Worm (Caenorhabditis elegans) whole organism, mixed stage, embryonic: Measurements from ENCODE around the gene math-45.

Experiments used
- M03D4.4 ChIP-seq: sonication (generic microtip); optimal IDR thresholded peaks from 2 replicates; lab custom pipeline; 2017; ENCODE audit warnings: mild to moderate bottlenecking, missing genetic modification characterization, missing compliant biosample characterization
- bed-3 ChIP-seq: fragments of 200-800 bp; sonication (Bioruptor generic); optimal IDR thresholded peaks from 3 replicates; lab custom pipeline; 2018; ENCODE audit warnings: mild to moderate bottlenecking, missing genetic modification characterization, moderate library complexity, missing compliant biosample characterization
- blmp-1 ChIP-seq: fragments of 150-350 bp; optimal IDR thresholded peaks from 2 replicates; lab custom pipeline; 2014; ENCODE audit warnings: missing biosample characterization, missing genetic modification characterization
- ceh-39 ChIP-seq: fragments of 150-350 bp; optimal IDR thresholded peaks from 2 replicates; lab custom pipeline; 2014; ENCODE audit warnings: missing biosample characterization, missing genetic modification characterization
- ceh-43 ChIP-seq: fragments of 200-800 bp; sonication (Bioruptor generic); optimal IDR thresholded peaks from 2 replicates; lab custom pipeline; 2018; ENCODE audit warnings: mild to moderate bottlenecking, missing genetic modification characterization, moderate library complexity, missing compliant biosample characterization
- ceh-83 ChIP-seq: fragments of 200-800 bp; sonication (Bioruptor generic); optimal IDR thresholded peaks from 2 replicates; lab custom pipeline; 2018; ENCODE audit warnings: mild to moderate bottlenecking, missing genetic modification characterization, missing compliant biosample characterization
- ces-1 ChIP-seq: fragments of 150-350 bp; optimal IDR thresholded peaks from 2 replicates; lab custom pipeline; 2014; ENCODE audit warnings: missing biosample characterization, missing genetic modification reagents, missing genetic modification characterization
- drap-1 ChIP-seq: fragments of 200-800 bp; sonication (Bioruptor generic); optimal IDR thresholded peaks from 3 replicates; lab custom pipeline; 2018; ENCODE audit warnings: mild to moderate bottlenecking, missing genetic modification characterization, missing compliant biosample characterization
- elt-1 ChIP-seq: sonication (generic microtip); optimal IDR thresholded peaks from 2 replicates; lab custom pipeline; 2017; ENCODE audit warnings: missing genetic modification characterization, mild to moderate bottlenecking, missing compliant biosample characterization, antibody characterized with exemption, moderate library complexity, borderline replicate concordance; ENCODE audit not compliant: insufficient read depth
- elt-3 ChIP-seq: fragments of 150-350 bp; optimal IDR thresholded peaks from 2 replicates; lab custom pipeline; 2014; ENCODE audit warnings: missing biosample characterization, missing genetic modification characterization
- flh-1 ChIP-seq: fragments of 200-800 bp; sonication (Bioruptor generic); optimal IDR thresholded peaks from 2 replicates; lab custom pipeline; 2018; ENCODE audit warnings: mild to moderate bottlenecking, missing genetic modification characterization, moderate library complexity, missing compliant biosample characterization
- ham-2 ChIP-seq: fragments of 200-800 bp; sonication (Bioruptor generic); optimal IDR thresholded peaks from 2 replicates; lab custom pipeline; 2018; ENCODE audit warnings: mild to moderate bottlenecking, missing genetic modification characterization, missing compliant biosample characterization
- hlh-1 ChIP-seq: fragments of 150-350 bp; optimal IDR thresholded peaks from 2 replicates; lab custom pipeline; 2014; ENCODE audit warnings: missing biosample characterization, missing genetic modification reagents, missing genetic modification characterization
- lin-13 ChIP-seq: fragments of 150-350 bp; optimal IDR thresholded peaks from 2 replicates; lab custom pipeline; 2014; ENCODE audit warnings: missing biosample characterization, missing genetic modification characterization
- lin-32 ChIP-seq: fragments of 200-800 bp; sonication (Bioruptor generic); optimal IDR thresholded peaks from 2 replicates; lab custom pipeline; 2018; ENCODE audit warnings: mild to moderate bottlenecking, missing genetic modification characterization, missing compliant biosample characterization
- mab-5 ChIP-seq: fragments of 150-350 bp; optimal IDR thresholded peaks from 2 replicates; lab custom pipeline; 2014; ENCODE audit warnings: missing biosample characterization, missing genetic modification characterization
- mep-1 ChIP-seq: fragments of 150-350 bp; optimal IDR thresholded peaks from 2 replicates; lab custom pipeline; 2017; ENCODE audit warnings: missing biosample characterization, missing genetic modification reagents, missing genetic modification characterization, inconsistent platforms
- mls-2 ChIP-seq: sonication (generic microtip); optimal IDR thresholded peaks from 2 replicates; lab custom pipeline; 2016; ENCODE audit warnings: mild to moderate bottlenecking, missing genetic modification characterization, moderate library complexity, missing compliant biosample characterization
- nhr-12 ChIP-seq: fragments of 150-350 bp; optimal IDR thresholded peaks from 2 replicates; lab custom pipeline; 2014; ENCODE audit warnings: missing biosample characterization, missing genetic modification characterization
- nhr-2 ChIP-seq: fragments of 150-350 bp; optimal IDR thresholded peaks from 2 replicates; lab custom pipeline; 2014; ENCODE audit warnings: missing biosample characterization, missing genetic modification characterization
- nhr-237 ChIP-seq: fragments of 150-350 bp; optimal IDR thresholded peaks from 2 replicates; lab custom pipeline; 2014; ENCODE audit warnings: missing biosample characterization, missing genetic modification characterization
- nhr-28 ChIP-seq: fragments of 150-350 bp; optimal IDR thresholded peaks from 2 replicates; lab custom pipeline; 2014; ENCODE audit warnings: missing biosample characterization, missing genetic modification characterization
- nhr-76 ChIP-seq: sonication (generic microtip); optimal IDR thresholded peaks from 2 replicates; lab custom pipeline; 2017; ENCODE audit warnings: missing biosample characterization, missing genetic modification characterization
- pha-4 ChIP-seq: fragments of 150-350 bp; optimal IDR thresholded peaks from 2 replicates; lab custom pipeline; 2018; ENCODE audit warnings: missing biosample characterization, missing genetic modification reagents, missing genetic modification characterization
- sem-2 ChIP-seq: fragments of 200-800 bp; sonication (Bioruptor generic); optimal IDR thresholded peaks from 2 replicates; lab custom pipeline; 2018; ENCODE audit warnings: mild to moderate bottlenecking, missing genetic modification characterization, missing compliant biosample characterization
- snpc-4 ChIP-seq: fragments of 150-350 bp; optimal IDR thresholded peaks from 2 replicates; lab custom pipeline; 2014; ENCODE audit warnings: missing biosample characterization, missing genetic modification characterization
- sptf-1 ChIP-seq: sonication (generic microtip); optimal IDR thresholded peaks from 2 replicates; lab custom pipeline; 2017; ENCODE audit warnings: mild to moderate bottlenecking, missing genetic modification characterization, moderate library complexity, missing compliant biosample characterization
- tbx-8 ChIP-seq: fragments of 200-800 bp; sonication (Bioruptor generic); optimal IDR thresholded peaks from 2 replicates; lab custom pipeline; 2018; ENCODE audit warnings: mild to moderate bottlenecking, missing genetic modification characterization, moderate library complexity, missing compliant biosample characterization
- unc-120 ChIP-seq: sonication (generic microtip); optimal IDR thresholded peaks from 2 replicates; lab custom pipeline; 2017; ENCODE audit warnings: missing genetic modification characterization, missing compliant biosample characterization; ENCODE audit not compliant: poor library complexity, severe bottlenecking
- unc-39 ChIP-seq: fragments of 150-350 bp; optimal IDR thresholded peaks from 2 replicates; lab custom pipeline; 2014; ENCODE audit warnings: missing biosample characterization, missing genetic modification characterization
- unc-62 ChIP-seq: fragments of 150-350 bp; optimal IDR thresholded peaks from 2 replicates; lab custom pipeline; 2014; ENCODE audit warnings: missing biosample characterization, missing genetic modification reagents, missing genetic modification characterization
- zip-8 ChIP-seq: fragments of 150-350 bp; optimal IDR thresholded peaks from 2 replicates; lab custom pipeline; 2014; ENCODE audit warnings: missing biosample characterization, missing genetic modification characterization
- ztf-11 ChIP-seq: fragments of 150-350 bp; optimal IDR thresholded peaks from 2 replicates; lab custom pipeline; 2014; ENCODE audit warnings: missing biosample characterization, missing genetic modification characterization

math-45 gene

ce11 chrII:1521956-1522355, 4.7 kb upstream of the math-45 start:
- TF ChIP-seq drap-1 (GFP tag; lab: Kevin White, UChicago): no peak
- no peak for TF ChIP-seq nhr-28
- TF ChIP-seq bed-3 (GFP tag; lab: Kevin White, UChicago): no peak
- TF ChIP-seq tbx-8 (GFP tag; lab: Kevin White, UChicago): no peak
- no peak for TF ChIP-seq nhr-76 (tag; lab: Kevin White, UChicago)
- no peak for TF ChIP-seq elt-1 (tag; lab: Kevin White, UChicago)
- TF ChIP-seq ces-1 (GFP tag; lab: Kevin White, UChicago): no peak
- no peak for TF ChIP-seq ztf-11 (tag; lab: Kevin White, UChicago)
- TF ChIP-seq elt-3 (tag; lab: Kevin White, UChicago): no peak
- TF ChIP-seq ham-2 (GFP tag; lab: Kevin White, UChicago): no peak

DNA sequence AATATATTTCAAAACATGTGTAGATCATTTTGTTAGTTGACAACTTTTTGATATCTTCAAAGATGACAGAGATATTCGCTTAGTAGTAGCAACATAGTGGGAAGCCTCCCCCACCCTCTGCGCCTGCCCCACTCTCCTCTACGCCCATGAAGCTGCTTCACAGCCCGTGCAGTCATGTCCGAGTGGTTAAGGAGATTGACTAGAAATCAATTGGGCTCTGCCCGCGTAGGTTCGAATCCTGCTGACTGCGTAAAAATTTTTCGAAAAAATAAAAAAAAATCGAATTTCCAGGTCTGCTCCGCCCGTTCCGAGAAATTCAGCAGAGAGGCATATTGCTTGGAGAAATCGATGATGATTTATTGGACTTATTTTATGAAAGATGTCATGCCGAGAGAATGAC, 2.6 kb upstream of the math-45 start:
- TF ChIP-seq mab-5 (tag; lab: Kevin White, UChicago): no peak
- no peak for TF ChIP-seq nhr-28
- no peak for TF ChIP-seq pha-4
- no peak for TF ChIP-seq zip-8 (tag; lab: Kevin White, UChicago)
- no peak for TF ChIP-seq ceh-43
- peak; percentile 20 for TF ChIP-seq ceh-83 (GFP tag; lab: Kevin White, UChicago)
- peak; percentile 54 for TF ChIP-seq sptf-1 (tag; lab: Kevin White, UChicago)
- TF ChIP-seq flh-1: no peak
- peak; percentile 11 for TF ChIP-seq sem-2 (GFP tag; lab: Kevin White, UChicago)
- no peak for TF ChIP-seq ceh-39 (tag; lab: Kevin White, UChicago)
- TF ChIP-seq snpc-4 (tag; lab: Kevin White, UChicago): no peak
- no peak for TF ChIP-seq nhr-2
- TF ChIP-seq unc-62 (GFP tag; lab: Kevin White, UChicago): no peak
- TF ChIP-seq ces-1 (GFP tag; lab: Kevin White, UChicago): peak; percentile 29
- no peak for TF ChIP-seq elt-1 (tag; lab: Kevin White, UChicago)
- no peak for TF ChIP-seq tbx-8 (GFP tag; lab: Kevin White, UChicago)
- TF ChIP-seq mls-2 (tag; lab: Kevin White, UChicago): peak; percentile 28
- TF ChIP-seq nhr-12 (tag; lab: Kevin White, UChicago): no peak
- no peak for TF ChIP-seq mep-1
- TF ChIP-seq unc-39: no peak
- no peak for TF ChIP-seq M03D4.4 (tag; lab: Kevin White, UChicago)
- no peak for TF ChIP-seq drap-1 (GFP tag; lab: Kevin White, UChicago)
- no peak for TF ChIP-seq nhr-237 (tag; lab: Kevin White, UChicago)
- TF ChIP-seq lin-32: no peak
- no peak for TF ChIP-seq unc-120 (tag; lab: Kevin White, UChicago)
- TF ChIP-seq nhr-76 (tag; lab: Kevin White, UChicago): no peak

- TF ChIP-seq drap-1 (GFP tag; lab: Kevin White, UChicago) (no peak), pha-4 (no peak), lin-32 (no peak), ceh-43 (no peak), ham-2 (GFP tag; lab: Kevin White, UChicago) (no peak), M03D4.4 (tag; lab: Kevin White, UChicago) (no peak), nhr-76 (tag; lab: Kevin White, UChicago) (no peak), sptf-1 (tag; lab: Kevin White, UChicago) (no peak), bed-3 (GFP tag; lab: Kevin White, UChicago) (no peak), blmp-1 (tag; lab: Kevin White, UChicago) (no peak), hlh-1 (tag; lab: Kevin White, UChicago) (no peak), ceh-83 (GFP tag; lab: Kevin White, UChicago) (no peak), elt-1 (tag; lab: Kevin White, UChicago) (no peak), elt-3 (tag; lab: Kevin White, UChicago) (no peak), mab-5 (tag; lab: Kevin White, UChicago) (no peak), unc-62 (GFP tag; lab: Kevin White, UChicago) (no peak), lin-13 (tag; lab: Kevin White, UChicago) (no peak), nhr-28 (no peak), zip-8 (tag; lab: Kevin White, UChicago) (no peak)
- TF ChIP-seq, all 35 proteins: peak for 0
Observed at ce11 chrII:1518914-1519313, 1.7 kb upstream of the math-45 start, which contains the start of gene Y51H7BR.8. Y51H7BR.8 (plus strand) TSS chrII:1519214.

- TF ChIP-seq nhr-237 (tag; lab: Kevin White, UChicago) (no peak), sem-2 (GFP tag; lab: Kevin White, UChicago) (no peak), pha-4 (peak; percentile 12)
- TF ChIP-seq, all 35 proteins: peak for 1
Observed at ce11 chrII:1504266-1504665, 13.0 kb downstream of the math-45 start, which contains the start of gene fdgt-1. fdgt-1 (plus strand) TSS chrII:1504566.
